Worm (Caenorhabditis elegans) whole organism, L4/young adult: Measurements from ENCODE around the gene his-16.

Experiments
- W03F9.2 ChIP-seq: fragments of 150-350 bp; optimal IDR thresholded peaks from 2 replicates; lab custom pipeline; 2014; ENCODE audit warnings: missing biosample characterization, missing genetic modification characterization
- dao-5 ChIP-seq: sonication (generic microtip); optimal IDR thresholded peaks from 2 replicates; lab custom pipeline; 2016; ENCODE audit warnings: missing genotype, missing genetic modification characterization, moderate library complexity, missing compliant biosample characterization
- him-1 ChIP-seq: sonication (generic microtip); optimal IDR thresholded peaks from 2 replicates; lab custom pipeline; 2016; ENCODE audit warnings: missing genotype, missing genetic modification reagents, missing genetic modification characterization, missing compliant biosample characterization

- TF ChIP-seq dao-5 (tag; lab: Kevin White, UChicago) (no peak), W03F9.2 (tag; lab: Kevin White, UChicago) (no peak), him-1 (tag; lab: Kevin White, UChicago) (no peak)
Observed at ce11 chrII:13771335-13771734, 46.6 kb downstream of the his-16 start, which contains the start of gene C01B9.1.
